Worm (Caenorhabditis elegans) whole organism, L1 larva: ENCODE measurements around the gene F41E6.12.

Experiments used
- ceh-82 ChIP-seq, 3 experiments: fragments of 150-350 bp in 1 of 3; sonication (generic microtip) in 2 of 3; optimal IDR thresholded peaks; 2 replicates each; lab custom pipeline; 2014 to 2017; ENCODE audit warnings: missing biosample characterization in 3 of 3, missing genetic modification characterization in 3 of 3
- fos-1 ChIP-seq: fragments of 150-350 bp; optimal IDR thresholded peaks from 2 replicates; lab custom pipeline; 2014; ENCODE audit warnings: missing biosample characterization, missing genetic modification characterization
- hlh-17 ChIP-seq: fragments of 200-800 bp; sonication (Bioruptor generic); optimal IDR thresholded peaks from 2 replicates; lab custom pipeline; 2018; ENCODE audit warnings: missing genetic modification characterization, mild to moderate bottlenecking, missing compliant biosample characterization, moderate library complexity, borderline replicate concordance
- jun-1 ChIP-seq: fragments of 150-350 bp; optimal IDR thresholded peaks from 2 replicates; lab custom pipeline; 2014; ENCODE audit warnings: missing biosample characterization, missing genetic modification reagents, missing genetic modification characterization
- nhr-28 ChIP-seq: fragments of 150-350 bp; optimal IDR thresholded peaks from 2 replicates; lab custom pipeline; 2014; ENCODE audit warnings: missing biosample characterization, missing genetic modification characterization
- nhr-71 ChIP-seq: sonication (generic microtip); optimal IDR thresholded peaks from 2 replicates; lab custom pipeline; 2016; ENCODE audit warnings: mild to moderate bottlenecking, missing genetic modification characterization, moderate library complexity, missing compliant biosample characterization
- pqm-1 ChIP-seq: sonication (generic microtip); optimal IDR thresholded peaks from 3 replicates; lab custom pipeline; 2017; ENCODE audit warnings: missing biosample characterization, missing genetic modification characterization
- sox-4 ChIP-seq: sonication (generic microtip); optimal IDR thresholded peaks from 2 replicates; lab custom pipeline; 2016; ENCODE audit warnings: missing genetic modification characterization, missing compliant biosample characterization
- unc-62 ChIP-seq: fragments of 150-350 bp; optimal IDR thresholded peaks from 2 replicates; lab custom pipeline; 2014; ENCODE audit warnings: missing biosample characterization, missing genetic modification reagents, missing genetic modification characterization
- ztf-11 ChIP-seq, 2 experiments: sonication (generic microtip); optimal IDR thresholded peaks; 2 replicates each; lab custom pipeline; 2016 to 2017; ENCODE audit warnings: missing genetic modification characterization in 2 of 2, missing biosample characterization in 1 of 2, missing compliant biosample characterization in 1 of 2
- ztf-4 ChIP-seq: fragments of 150-350 bp; optimal IDR thresholded peaks from 2 replicates; lab custom pipeline; 2014; ENCODE audit warnings: missing biosample characterization, missing genetic modification characterization

- TF ChIP-seq ztf-11 (tag; optimal IDR thresholded peaks at IDR 0.05; lab: Kevin White, UChicago) (no peak), jun-1 (no peak), fos-1 (no peak), sox-4 (no peak), unc-62 (GFP tag; lab: Kevin White, UChicago) (no peak), pqm-1 (tag; lab: Kevin White, UChicago) (no peak), ceh-82 (tag; optimal IDR thresholded peaks at IDR 0.05; lab: Kevin White, UChicago) (no peak), nhr-71 (tag; lab: Kevin White, UChicago) (no peak), nhr-28 (tag; lab: Kevin White, UChicago) (no peak), hlh-17 (no peak), ztf-4 (tag; lab: Kevin White, UChicago) (no peak)
These were observed 25.8 kb upstream of the F41E6.12 start for ce11 chrV:8654460-8655419.
